Fruit fly (Drosophila melanogaster) whole organism, embryonic: ENCODE results near the gene CG4393.

Experiments
- Adf1 ChIP-seq: fragments of 200-800 bp; sonication (Bioruptor generic); IDR thresholded peaks from 2 replicates; pipeline ENCODE4 v1.3.6; 2022; ENCODE audit warnings: missing biosample characterization, missing genetic modification characterization
- Aef1 ChIP-seq: fragments of 200-800 bp; sonication (Bioruptor generic); IDR thresholded peaks from 3 replicates; pipeline ENCODE4 v1.3.6; 2022; ENCODE audit warnings: missing biosample characterization, missing genetic modification characterization
- CG10366 ChIP-seq: fragments of 200-800 bp; sonication (Bioruptor generic); IDR thresholded peaks from 2 replicates; pipeline ENCODE4 v1.3.6; 2022; ENCODE audit warnings: missing biosample characterization, missing genetic modification characterization
- CG12219 ChIP-seq: fragments of 200-800 bp; sonication (Bioruptor generic); optimal IDR thresholded peaks from 3 replicates; lab custom pipeline; 2018; ENCODE audit warnings: missing biosample characterization, mild to moderate bottlenecking, missing genetic modification characterization
- CG14014 ChIP-seq: fragments of 200-800 bp; sonication (Bioruptor generic); IDR thresholded peaks from 2 replicates; pipeline ENCODE4 v1.3.6; 2022; ENCODE audit warnings: missing biosample characterization, missing genetic modification characterization
- CG14050 ChIP-seq: fragments of 200-800 bp; sonication (Bioruptor generic); IDR thresholded peaks from 3 replicates; pipeline ENCODE4 v1.3.6; 2022; ENCODE audit warnings: missing biosample characterization, missing genetic modification characterization
- CG1529 ChIP-seq: fragments of 200-800 bp; sonication (Bioruptor generic); optimal IDR thresholded peaks from 3 replicates; lab custom pipeline; 2018; ENCODE audit warnings: missing biosample characterization, missing genetic modification characterization
- CG2202 ChIP-seq: fragments of 200-800 bp; sonication (Bioruptor generic); optimal IDR thresholded peaks from 2 replicates; lab custom pipeline; 2018; ENCODE audit warnings: missing biosample characterization, mild to moderate bottlenecking, missing genetic modification characterization
- CG30431 ChIP-seq: fragments of 200-800 bp; sonication (Bioruptor generic); optimal IDR thresholded peaks from 2 replicates; lab custom pipeline; 2017; ENCODE audit warnings: missing biosample characterization, missing genetic modification characterization
- CG3065 ChIP-seq: fragments of 200-800 bp; sonication (Bioruptor generic); optimal IDR thresholded peaks from 2 replicates; lab custom pipeline; 2016; ENCODE audit warnings: missing biosample characterization, missing genetic modification characterization
- CG31224 ChIP-seq: fragments of 200-800 bp; sonication (Bioruptor generic); IDR thresholded peaks from 2 replicates; pipeline ENCODE4 v1.3.6; 2022; ENCODE audit warnings: missing biosample characterization, missing genetic modification characterization
- CG3838 ChIP-seq: fragments of 200-800 bp; sonication (Bioruptor generic); optimal IDR thresholded peaks from 3 replicates; lab custom pipeline; 2016; ENCODE audit warnings: missing biosample characterization, missing genetic modification characterization
- CG4282 ChIP-seq: fragments of 200-800 bp; sonication (Bioruptor generic); optimal IDR thresholded peaks from 2 replicates; lab custom pipeline; 2016; ENCODE audit warnings: missing biosample characterization, missing genetic modification characterization
- CG4404 ChIP-seq: fragments of 200-800 bp; sonication (Bioruptor generic); IDR thresholded peaks from 2 replicates; pipeline ENCODE4 v1.3.6; 2022; ENCODE audit warnings: missing biosample characterization, missing genetic modification characterization
- CG4730 ChIP-seq: fragments of 200-800 bp; sonication (Bioruptor generic); IDR thresholded peaks from 2 replicates; pipeline ENCODE4 v1.3.6; 2022; ENCODE audit warnings: missing biosample characterization, missing genetic modification characterization
- CG6813 ChIP-seq: fragments of 200-800 bp; sonication (Bioruptor generic); optimal IDR thresholded peaks from 2 replicates; lab custom pipeline; 2017; ENCODE audit warnings: missing biosample characterization, missing genetic modification characterization, mild to moderate bottlenecking, moderate library complexity, missing genetic modification reagents
- CG7556 ChIP-seq: fragments of 200-800 bp; sonication (Bioruptor generic); optimal IDR thresholded peaks from 2 replicates; lab custom pipeline; 2017; ENCODE audit warnings: missing biosample characterization, mild to moderate bottlenecking, missing genetic modification characterization
- CG7963 ChIP-seq: fragments of 200-800 bp; sonication (Bioruptor generic); IDR thresholded peaks from 3 replicates; pipeline ENCODE4 v1.3.6; 2022; ENCODE audit warnings: missing biosample characterization, missing genetic modification characterization; ENCODE audit not compliant: partially characterized antibody
- CG9817 ChIP-seq: fragments of 200-800 bp; sonication (Bioruptor generic); optimal IDR thresholded peaks from 2 replicates; lab custom pipeline; 2018; ENCODE audit warnings: missing biosample characterization, mild to moderate bottlenecking, missing genetic modification characterization, moderate library complexity
- CHES-1-like ChIP-seq: fragments of 200-800 bp; sonication (Bioruptor generic); optimal IDR thresholded peaks from 2 replicates; lab custom pipeline; 2016; ENCODE audit warnings: missing biosample characterization, missing genetic modification characterization
- D19B ChIP-seq: fragments of 200-800 bp; sonication (Bioruptor generic); optimal IDR thresholded peaks from 2 replicates; lab custom pipeline; 2017; ENCODE audit warnings: missing biosample characterization, mild to moderate bottlenecking, missing genetic modification characterization
- Dp ChIP-seq: fragments of 200-800 bp; sonication (Bioruptor generic); optimal IDR thresholded peaks from 2 replicates; lab custom pipeline; 2018; ENCODE audit warnings: missing biosample characterization, mild to moderate bottlenecking, missing genetic modification characterization, moderate library complexity
- Elba2 ChIP-seq: fragments of 200-800 bp; sonication (Bioruptor generic); optimal IDR thresholded peaks from 3 replicates; lab custom pipeline; 2016; ENCODE audit warnings: missing biosample characterization, missing genetic modification characterization
- Ets97D ChIP-seq: fragments of 200-800 bp; sonication (Bioruptor generic); optimal IDR thresholded peaks from 3 replicates; lab custom pipeline; 2016; ENCODE audit warnings: missing biosample characterization, missing genetic modification characterization
- Fer3 ChIP-seq: fragments of 200-800 bp; sonication (Bioruptor generic); optimal IDR thresholded peaks from 2 replicates; lab custom pipeline; 2018; ENCODE audit warnings: missing biosample characterization, mild to moderate bottlenecking, missing genetic modification characterization, moderate library complexity
- Hr3 ChIP-seq: fragments of 200-800 bp; sonication (Bioruptor generic); optimal IDR thresholded peaks from 3 replicates; lab custom pipeline; 2016; ENCODE audit warnings: missing biosample characterization, missing genetic modification characterization
- Hr78 ChIP-seq, 2 experiments: fragments of 200-800 bp in 1 of 2; fragments of >200 bp in 1 of 2; sonication (Bioruptor generic) in 1 of 2; optimal IDR thresholded peaks; 2 replicates each; lab custom pipeline; 2017 to 2019; ENCODE audit warnings: missing biosample characterization in 2 of 2, missing genetic modification characterization in 2 of 2, mild to moderate bottlenecking in 1 of 2, moderate library complexity in 1 of 2
- MESR4 ChIP-seq: fragments of 200-800 bp; sonication (Bioruptor generic); optimal IDR thresholded peaks from 2 replicates; lab custom pipeline; 2018; ENCODE audit warnings: missing biosample characterization, mild to moderate bottlenecking, missing genetic modification characterization, moderate library complexity
- MTF-1 ChIP-seq: fragments of 200-800 bp; sonication (Bioruptor generic); optimal IDR thresholded peaks from 2 replicates; lab custom pipeline; 2018; ENCODE audit warnings: missing biosample characterization, mild to moderate bottlenecking, missing genetic modification characterization, borderline replicate concordance
- Max ChIP-seq: fragments of 200-800 bp; sonication (Bioruptor generic); optimal IDR thresholded peaks from 2 replicates; lab custom pipeline; 2016; ENCODE audit warnings: missing biosample characterization, mild to moderate bottlenecking, missing genetic modification characterization
- Neu2 ChIP-seq: fragments of 200-800 bp; sonication (Bioruptor generic); optimal IDR thresholded peaks from 3 replicates; lab custom pipeline; 2016; ENCODE audit warnings: missing biosample characterization, missing genetic modification characterization, borderline replicate concordance
- PHDP ChIP-seq: fragments of 200-800 bp; sonication (Bioruptor generic); optimal IDR thresholded peaks from 3 replicates; lab custom pipeline; 2018; ENCODE audit warnings: missing biosample characterization, mild to moderate bottlenecking, missing genetic modification characterization, moderate library complexity
- Rx ChIP-seq: fragments of 200-800 bp; sonication (Bioruptor generic); IDR thresholded peaks from 2 replicates; pipeline ENCODE4 v1.3.6; 2022; ENCODE audit warnings: missing biosample characterization, missing genetic modification characterization
- Ssrp ChIP-seq: fragments of 200-800 bp; sonication (Bioruptor generic); optimal IDR thresholded peaks from 2 replicates; lab custom pipeline; 2018; ENCODE audit warnings: missing biosample characterization, mild to moderate bottlenecking, missing genetic modification characterization, moderate library complexity
- Vsx1 ChIP-seq: fragments of 200-800 bp; sonication (Bioruptor generic); optimal IDR thresholded peaks from 2 replicates; lab custom pipeline; 2017; ENCODE audit warnings: missing biosample characterization, mild to moderate bottlenecking, missing genetic modification characterization, missing genetic modification reagents
- chm ChIP-seq: fragments of 200-800 bp; sonication (Bioruptor generic); IDR thresholded peaks from 2 replicates; pipeline ENCODE4 v1.3.6; 2022; ENCODE audit warnings: missing biosample characterization, missing genetic modification characterization
- hb ChIP-seq: fragments of 200-800 bp; sonication (Bioruptor generic); IDR thresholded peaks from 3 replicates; pipeline ENCODE4 v1.3.6; 2022; ENCODE audit warnings: missing biosample characterization, missing genetic modification characterization; ENCODE audit not compliant: partially characterized antibody
- lilli ChIP-seq: fragments of 200-800 bp; sonication (Bioruptor generic); optimal IDR thresholded peaks from 3 replicates; lab custom pipeline; 2016; ENCODE audit warnings: missing biosample characterization, missing genetic modification characterization
- pan ChIP-seq, 4 experiments: fragments of >200 bp in 3 of 4; fragments of 200-800 bp in 1 of 4; sonication (Bioruptor generic) in 1 of 4; optimal IDR thresholded peaks in 3 of 4; IDR thresholded peaks in 1 of 4; 2 replicates each; pipeline versions ENCODE4 v1.3.6 to Lab custom; 2017 to 2022; ENCODE audit warnings: missing biosample characterization in 2 of 4, missing genetic modification characterization in 2 of 4, mixed read lengths in 1 of 4
- pfk ChIP-seq: fragments of 200-800 bp; sonication (Bioruptor generic); optimal IDR thresholded peaks from 2 replicates; lab custom pipeline; 2018; ENCODE audit warnings: missing biosample characterization, mild to moderate bottlenecking, missing genetic modification characterization, moderate library complexity
- phol ChIP-seq: fragments of 200-800 bp; sonication (Bioruptor generic); optimal IDR thresholded peaks from 3 replicates; lab custom pipeline; 2018; ENCODE audit warnings: missing biosample characterization, mild to moderate bottlenecking, missing genetic modification characterization, moderate library complexity
- salm ChIP-seq: fragments of 200-800 bp; sonication (Bioruptor generic); optimal IDR thresholded peaks from 2 replicates; lab custom pipeline; 2018; ENCODE audit warnings: missing biosample characterization, mild to moderate bottlenecking, missing genetic modification characterization
- sc ChIP-seq, 3 experiments: fragments of >200 bp in 2 of 3; fragments of 200-800 bp in 1 of 3; sonication (Bioruptor generic) in 1 of 3; optimal IDR thresholded peaks; 2 replicates in 2 of 3; 3 replicates in 1 of 3; lab custom pipeline; 2017; ENCODE audit warnings: mild to moderate bottlenecking in 1 of 3, missing biosample characterization in 1 of 3, missing genetic modification characterization in 1 of 3, missing genetic modification reagents in 1 of 3
- slp2 ChIP-seq: fragments of 200-800 bp; sonication (Bioruptor generic); optimal IDR thresholded peaks from 2 replicates; lab custom pipeline; 2016; ENCODE audit warnings: missing biosample characterization, missing genetic modification characterization
- sna ChIP-seq: fragments of 200-800 bp; sonication (Bioruptor generic); IDR thresholded peaks from 2 replicates; pipeline ENCODE4 v1.3.6; 2022; ENCODE audit warnings: missing biosample characterization, missing genetic modification characterization; ENCODE audit not compliant: partially characterized antibody
- sqz ChIP-seq: fragments of 200-800 bp; sonication (Bioruptor generic); optimal IDR thresholded peaks from 3 replicates; lab custom pipeline; 2018; ENCODE audit warnings: missing biosample characterization, mild to moderate bottlenecking, missing genetic modification characterization
- trh ChIP-seq: fragments of 200-800 bp; sonication (Bioruptor generic); optimal IDR thresholded peaks from 2 replicates; lab custom pipeline; 2016; ENCODE audit warnings: missing biosample characterization, missing genetic modification characterization
- tup ChIP-seq: fragments of 200-800 bp; sonication (Bioruptor generic); optimal IDR thresholded peaks from 2 replicates; lab custom pipeline; 2016; ENCODE audit warnings: missing biosample characterization, mild to moderate bottlenecking, missing genetic modification characterization, moderate library complexity
- z ChIP-seq: fragments of 200-800 bp; sonication (Bioruptor generic); IDR thresholded peaks from 3 replicates; pipeline ENCODE4 v1.3.6; 2022; ENCODE audit warnings: missing biosample characterization, missing genetic modification characterization

The CG4393 gene

dm6 chr3R:23331280-23331679 is 53.3 kb downstream of the CG4393 start (continued):
- TF ChIP-seq pfk (GFP tag; lab: Kevin White, UChicago) (peak; percentile 20), sqz (peak; percentile 52), CG7556 (GFP tag; lab: Kevin White, UChicago) (no peak), CG12219 (GFP tag; lab: Kevin White, UChicago) (peak; percentile 63), CG3838 (no peak), MTF-1 (GFP tag; lab: Kevin White, UChicago) (peak; percentile 84), MESR4 (GFP tag; lab: Kevin White, UChicago) (no peak), chm (GFP tag; lab: Robert Waterston, UW) (no peak), hb (no peak), Max (GFP tag; lab: Kevin White, UChicago) (peak; percentile 45), z (GFP tag; lab: Robert Waterston, UW) (no peak), CG6813 (peak; percentile 64), Elba2 (GFP tag; lab: Kevin White, UChicago) (no peak), D19B (GFP tag; lab: Kevin White, UChicago) (no peak), salm (peak; percentile 4), Adf1 (no peak), CG4282 (no peak), Dp (GFP tag; lab: Kevin White, UChicago) (no peak), CG3065 (GFP tag; lab: Kevin White, UChicago) (peak; percentile 10), PHDP (tag; lab: Kevin White, UChicago) (peak; percentile 72), CG1529 (GFP tag; lab: Kevin White, UChicago) (peak; percentile 51), Aef1 (GFP tag; lab: Robert Waterston, UW) (no peak; the same call in 2 of the 3 replicates), CG10366 (GFP tag; lab: Robert Waterston, UW) (no peak), CG30431 (GFP tag; lab: Kevin White, UChicago) (no peak), trh (GFP tag; lab: Kevin White, UChicago) (no peak), CG14014 (peak; percentile 36; the same call in 1 of the 2 replicates), CG4730 (GFP tag; lab: Robert Waterston, UW) (no peak), sna (GFP tag; lab: Robert Waterston, UW) (no peak), CG31224 (GFP tag; lab: Robert Waterston, UW) (no peak), Ssrp (tag; lab: Kevin White, UChicago) (no peak), Rx (GFP tag; lab: Robert Waterston, UW) (no peak), CG7963 (no peak), phol (peak; percentile 39), CG9817 (no peak), CG14050 (GFP tag; lab: Robert Waterston, UW) (no peak), CHES-1-like (GFP tag; lab: Kevin White, UChicago) (no peak), Hr78 (GFP tag; optimal IDR thresholded peaks at IDR 0.05; lab: Kevin White, UChicago) (no peak), Neu2 (GFP tag; lab: Kevin White, UChicago) (no peak), Fer3 (peak; percentile 55), pan (optimal IDR thresholded peaks at IDR 0.05; lab: Kevin White, UChicago) (no peak), pan (GFP tag; optimal IDR thresholded peaks at IDR 0.05 in 1 of 2, IDR thresholded peaks at IDR 0.05 in 1 of 2) (peak in 1 of 2 experiments; percentile 11), Hr3 (GFP tag; lab: Kevin White, UChicago) (peak; percentile 30), slp2 (GFP tag; lab: Kevin White, UChicago) (no peak), Vsx1 (GFP tag; lab: Kevin White, UChicago) (peak; percentile 77), sc (optimal IDR thresholded peaks at IDR 0.05; lab: Kevin White, UChicago) (no peak), sc (GFP tag; optimal IDR thresholded peaks at IDR 0.05; lab: Kevin White, UChicago) (peak; percentile 50), Ets97D (no peak), CG4404 (GFP tag; lab: Robert Waterston, UW) (no peak), CG2202 (tag; lab: Kevin White, UChicago) (peak; percentile 44), lilli (GFP tag; lab: Kevin White, UChicago) (peak; percentile 3), tup (GFP tag; lab: Kevin White, UChicago) (no peak)
